Fruit fly (Drosophila melanogaster) whole organism, embryonic: ENCODE measurements around the gene alphaSnap.

Experiments
- Antp ChIP-seq: fragments of 200-800 bp; sonication (Bioruptor generic); optimal IDR thresholded peaks from 3 replicates; lab custom pipeline; 2016; ENCODE audit warnings: missing biosample characterization, missing genetic modification characterization
- Atf-2 ChIP-seq: fragments of 200-800 bp; sonication (Bioruptor generic); optimal IDR thresholded peaks from 2 replicates; lab custom pipeline; 2016; ENCODE audit warnings: missing biosample characterization, missing genetic modification characterization
- Awh ChIP-seq: fragments of 200-800 bp; sonication (Bioruptor generic); IDR thresholded peaks from 2 replicates; pipeline ENCODE4, ENCODE4 v1.3.6; 2022; ENCODE audit warnings: missing biosample characterization, missing genetic modification characterization
- BtbVII ChIP-seq: fragments of 200-800 bp; sonication (Bioruptor generic); optimal IDR thresholded peaks from 3 replicates; lab custom pipeline; 2017; ENCODE audit warnings: missing biosample characterization, mild to moderate bottlenecking, missing genetic modification characterization
- C15 ChIP-seq: fragments of 200-800 bp; sonication (Bioruptor generic); IDR thresholded peaks from 3 replicates; pipeline ENCODE4 v1.3.6; 2022; ENCODE audit warnings: missing biosample characterization, missing genetic modification characterization
- CG10431 ChIP-seq: fragments of 200-800 bp; sonication (Bioruptor generic); optimal IDR thresholded peaks from 3 replicates; lab custom pipeline; 2018; ENCODE audit warnings: missing biosample characterization, mild to moderate bottlenecking, missing genetic modification characterization
- CG12071 ChIP-seq: fragments of 200-800 bp; sonication (Bioruptor generic); optimal IDR thresholded peaks from 3 replicates; lab custom pipeline; 2018; ENCODE audit warnings: missing biosample characterization, mild to moderate bottlenecking, missing genetic modification characterization
- CG14667 ChIP-seq: fragments of 200-800 bp; sonication (Bioruptor generic); IDR thresholded peaks from 2 replicates; pipeline ENCODE4 v1.3.6; 2022; ENCODE audit warnings: missing biosample characterization, missing genetic modification characterization
- CG14860 ChIP-seq: fragments of 200-800 bp; sonication (Bioruptor generic); IDR thresholded peaks from 3 replicates; pipeline ENCODE4 v1.3.6; 2022; ENCODE audit warnings: missing biosample characterization, missing genetic modification characterization; ENCODE audit not compliant: partially characterized antibody
- CG1529 ChIP-seq: fragments of 200-800 bp; sonication (Bioruptor generic); optimal IDR thresholded peaks from 3 replicates; lab custom pipeline; 2018; ENCODE audit warnings: missing biosample characterization, missing genetic modification characterization
- CG18764 ChIP-seq: fragments of 200-800 bp; sonication (Bioruptor generic); optimal IDR thresholded peaks from 3 replicates; lab custom pipeline; 2016; ENCODE audit warnings: missing biosample characterization, missing genetic modification characterization
- CG3281 ChIP-seq: fragments of 200-800 bp; sonication (Bioruptor generic); optimal IDR thresholded peaks from 3 replicates; lab custom pipeline; 2017; ENCODE audit warnings: missing biosample characterization, mild to moderate bottlenecking, missing genetic modification characterization
- CG8089 ChIP-seq: fragments of 200-800 bp; sonication (Bioruptor generic); optimal IDR thresholded peaks from 3 replicates; lab custom pipeline; 2016; ENCODE audit warnings: missing biosample characterization, missing genetic modification characterization
- CG8765 ChIP-seq: fragments of 200-800 bp; sonication (Bioruptor generic); IDR thresholded peaks from 2 replicates; pipeline ENCODE4 v1.3.6; 2022; ENCODE audit warnings: missing biosample characterization, missing genetic modification characterization
- CG9817 ChIP-seq: fragments of 200-800 bp; sonication (Bioruptor generic); optimal IDR thresholded peaks from 2 replicates; lab custom pipeline; 2018; ENCODE audit warnings: missing biosample characterization, mild to moderate bottlenecking, missing genetic modification characterization, moderate library complexity
- CrebB ChIP-seq: fragments of 200-800 bp; sonication (Bioruptor generic); optimal IDR thresholded peaks from 3 replicates; lab custom pipeline; 2018; ENCODE audit warnings: missing biosample characterization, mild to moderate bottlenecking, missing genetic modification characterization
- Dad ChIP-seq: fragments of 200-800 bp; sonication (Bioruptor generic); optimal IDR thresholded peaks from 3 replicates; lab custom pipeline; 2016; ENCODE audit warnings: missing biosample characterization, missing genetic modification characterization
- Dbx ChIP-seq: fragments of 200-800 bp; sonication (Bioruptor generic); IDR thresholded peaks from 3 replicates; pipeline ENCODE4 v1.3.6; 2022; ENCODE audit warnings: missing biosample characterization, missing genetic modification characterization
- Deaf1 ChIP-seq: fragments of 200-800 bp; optimal IDR thresholded peaks from 3 replicates; lab custom pipeline; 2019; ENCODE audit warnings: missing biosample characterization, mild to moderate bottlenecking, missing genetic modification characterization, moderate library complexity
- Dp ChIP-seq: fragments of 200-800 bp; sonication (Bioruptor generic); optimal IDR thresholded peaks from 2 replicates; lab custom pipeline; 2018; ENCODE audit warnings: missing biosample characterization, mild to moderate bottlenecking, missing genetic modification characterization, moderate library complexity
- Fer2 ChIP-seq: fragments of 200-800 bp; sonication (Bioruptor generic); optimal IDR thresholded peaks from 2 replicates; lab custom pipeline; 2018; ENCODE audit warnings: missing biosample characterization, mild to moderate bottlenecking, missing genetic modification characterization, moderate library complexity
- H2.0 ChIP-seq: fragments of 200-800 bp; sonication (Bioruptor generic); IDR thresholded peaks from 2 replicates; pipeline ENCODE4 v1.3.6; 2022; ENCODE audit warnings: missing biosample characterization, missing genetic modification characterization
- HHEX ChIP-seq: fragments of 200-800 bp; sonication (Bioruptor generic); optimal IDR thresholded peaks from 3 replicates; lab custom pipeline; 2017; ENCODE audit warnings: missing biosample characterization, mild to moderate bottlenecking, missing genetic modification characterization, missing genetic modification reagents
- HmgD ChIP-seq: fragments of 200-800 bp; sonication (Bioruptor generic); optimal IDR thresholded peaks from 3 replicates; lab custom pipeline; 2016; ENCODE audit warnings: missing biosample characterization, missing genetic modification characterization
- MESR4 ChIP-seq: fragments of 200-800 bp; sonication (Bioruptor generic); optimal IDR thresholded peaks from 2 replicates; lab custom pipeline; 2018; ENCODE audit warnings: missing biosample characterization, mild to moderate bottlenecking, missing genetic modification characterization, moderate library complexity
- Oaz ChIP-seq: fragments of 200-800 bp; sonication (Bioruptor generic); IDR thresholded peaks from 2 replicates; pipeline ENCODE4 v1.3.6; 2022; ENCODE audit warnings: missing biosample characterization, missing genetic modification characterization
- TFAM ChIP-seq: fragments of 200-800 bp; sonication (Bioruptor generic); optimal IDR thresholded peaks from 2 replicates; lab custom pipeline; 2017; ENCODE audit warnings: missing biosample characterization, missing genetic modification characterization, inconsistent platforms
- Usf ChIP-seq: fragments of 200-800 bp; sonication (Bioruptor generic); optimal IDR thresholded peaks from 2 replicates; lab custom pipeline; 2017; ENCODE audit warnings: missing genotype, missing biosample characterization, missing genetic modification characterization
- al ChIP-seq: fragments of 200-800 bp; sonication (Bioruptor generic); IDR thresholded peaks from 2 replicates; pipeline ENCODE4 v1.3.6; 2022; ENCODE audit warnings: missing biosample characterization, missing genetic modification characterization
- ap ChIP-seq: fragments of 200-800 bp; sonication (Bioruptor generic); IDR thresholded peaks from 2 replicates; pipeline ENCODE4 v1.3.6; 2022; ENCODE audit warnings: missing biosample characterization, missing genetic modification characterization
- bab2 ChIP-seq: fragments of 200-800 bp; sonication (Bioruptor generic); optimal IDR thresholded peaks from 2 replicates; lab custom pipeline; 2016; ENCODE audit warnings: missing biosample characterization, missing genetic modification characterization
- da ChIP-seq: fragments of 200-800 bp; sonication (Bioruptor generic); optimal IDR thresholded peaks from 2 replicates; lab custom pipeline; 2016; ENCODE audit warnings: missing biosample characterization, missing genetic modification characterization
- emc ChIP-seq: fragments of 200-800 bp; sonication (Bioruptor generic); optimal IDR thresholded peaks from 2 replicates; lab custom pipeline; 2016; ENCODE audit warnings: missing biosample characterization, missing genetic modification characterization
- eve ChIP-seq, 2 experiments: fragments of >200 bp; optimal IDR thresholded peaks; 2 replicates each; lab custom pipeline; 2017; ENCODE audit warnings: missing biosample characterization in 2 of 2, missing genetic modification characterization in 2 of 2
- gcm2 ChIP-seq: fragments of 200-800 bp; sonication (Bioruptor generic); optimal IDR thresholded peaks from 2 replicates; lab custom pipeline; 2016; ENCODE audit warnings: missing biosample characterization, missing genetic modification characterization
- gsb ChIP-seq: fragments of 200-800 bp; sonication (Bioruptor generic); IDR thresholded peaks from 2 replicates; pipeline ENCODE4 v1.3.6; 2022; ENCODE audit warnings: missing biosample characterization, missing genetic modification characterization
- hth ChIP-seq: fragments of >200 bp; optimal IDR thresholded peaks from 2 replicates; lab custom pipeline; 2017; ENCODE audit warnings: inconsistent platforms
- inv ChIP-seq: fragments of 200-800 bp; sonication (Bioruptor generic); IDR thresholded peaks from 2 replicates; pipeline ENCODE4 v1.3.6; 2022; ENCODE audit warnings: missing biosample characterization, missing genetic modification characterization; ENCODE audit not compliant: partially characterized antibody
- jigr1 ChIP-seq: fragments of 200-800 bp; sonication (Bioruptor generic); IDR thresholded peaks from 3 replicates; pipeline ENCODE4 v1.3.6; 2022; ENCODE audit warnings: missing biosample characterization, missing genetic modification characterization
- kay ChIP-seq: fragments of 200-800 bp; sonication (Bioruptor generic); optimal IDR thresholded peaks from 2 replicates; lab custom pipeline; 2016; ENCODE audit warnings: missing biosample characterization, missing genetic modification characterization
- knrl ChIP-seq: fragments of 200-800 bp; sonication (Bioruptor generic); IDR thresholded peaks from 3 replicates; pipeline ENCODE4 v1.3.6; 2022; ENCODE audit warnings: missing biosample characterization, missing genetic modification characterization; ENCODE audit not compliant: partially characterized antibody
- otp ChIP-seq: fragments of 200-800 bp; sonication (Bioruptor generic); IDR thresholded peaks from 3 replicates; pipeline ENCODE4, ENCODE4 v1.3.6; 2022; ENCODE audit warnings: missing biosample characterization, missing genetic modification characterization
- phol ChIP-seq: fragments of 200-800 bp; sonication (Bioruptor generic); optimal IDR thresholded peaks from 3 replicates; lab custom pipeline; 2018; ENCODE audit warnings: missing biosample characterization, mild to moderate bottlenecking, missing genetic modification characterization, moderate library complexity
- prd ChIP-seq, 3 experiments: fragments of >200 bp in 2 of 3; fragments of 200-800 bp in 1 of 3; sonication (Bioruptor generic) in 1 of 3; optimal IDR thresholded peaks in 2 of 3; IDR thresholded peaks in 1 of 3; 2 replicates in 2 of 3; 3 replicates in 1 of 3; pipeline versions ENCODE4 v1.3.6 to Lab custom; 2017 to 2022; ENCODE audit warnings: missing biosample characterization in 1 of 3, missing genetic modification characterization in 1 of 3
- slbo ChIP-seq: fragments of 200-800 bp; sonication (Bioruptor generic); IDR thresholded peaks from 2 replicates; pipeline ENCODE4 v1.3.6; 2022; ENCODE audit warnings: missing biosample characterization, missing genetic modification characterization
- sr ChIP-seq: fragments of 200-800 bp; sonication (Bioruptor generic); IDR thresholded peaks from 3 replicates; pipeline ENCODE4 v1.3.6; 2022; ENCODE audit warnings: missing biosample characterization, missing genetic modification characterization
- stc ChIP-seq: fragments of 200-800 bp; sonication (Bioruptor generic); IDR thresholded peaks from 2 replicates; pipeline ENCODE4 v1.3.6; 2022; ENCODE audit warnings: missing biosample characterization, missing genetic modification characterization
- ttk ChIP-seq: fragments of 200-800 bp; sonication (Bioruptor generic); IDR thresholded peaks from 2 replicates; pipeline ENCODE4 v2.1.2; 2022; ENCODE audit warnings: missing biosample characterization, missing genetic modification characterization
- unpg ChIP-seq: fragments of 200-800 bp; sonication (Bioruptor generic); optimal IDR thresholded peaks from 3 replicates; lab custom pipeline; 2018; ENCODE audit warnings: missing biosample characterization, mild to moderate bottlenecking, missing genetic modification characterization, moderate library complexity
- zfh2 ChIP-seq: fragments of 200-800 bp; sonication (Bioruptor generic); optimal IDR thresholded peaks from 2 replicates; lab custom pipeline; 2016; ENCODE audit warnings: missing biosample characterization, missing genetic modification characterization

alphaSnap gene

dm6 chr3L:20309758-20310733 is 3.4 kb upstream of the alphaSnap start (continued):
- TF ChIP-seq stc (GFP tag; lab: Robert Waterston, UW) (no peak), emc (peak; percentile 39), H2.0 (GFP tag; lab: Robert Waterston, UW) (no peak), CG1529 (GFP tag; lab: Kevin White, UChicago) (no peak), kay (GFP tag; lab: Kevin White, UChicago) (peak; percentile 10), unpg (GFP tag; lab: Kevin White, UChicago) (no peak), gcm2 (GFP tag; lab: Kevin White, UChicago) (peak; percentile 8), CG8089 (GFP tag; lab: Kevin White, UChicago) (peak; percentile 40), CG3281 (GFP tag; lab: Kevin White, UChicago) (no peak), Dad (GFP tag; lab: Kevin White, UChicago) (peak; percentile 70), da (GFP tag; lab: Kevin White, UChicago) (peak; percentile 28), Oaz (GFP tag; lab: Robert Waterston, UW) (no peak), TFAM (GFP tag; lab: Kevin White, UChicago) (no peak), Antp (GFP tag; lab: Kevin White, UChicago) (peak; percentile 71), zfh2 (GFP tag; lab: Kevin White, UChicago) (peak; percentile 54), jigr1 (GFP tag; lab: Robert Waterston, UW) (no peak), CG9817 (no peak), Usf (GFP tag; lab: Kevin White, UChicago) (no peak), hth (no peak), BtbVII (GFP tag; lab: Kevin White, UChicago) (no peak), eve (GFP tag; optimal IDR thresholded peaks at IDR 0.05; lab: Kevin White, UChicago) (no peak), CG10431 (GFP tag; lab: Kevin White, UChicago) (no peak), prd (optimal IDR thresholded peaks at IDR 0.05; lab: Kevin White, UChicago) (no peak), prd (GFP tag; IDR thresholded peaks at IDR 0.05; lab: Robert Waterston, UW) (peak; percentile 16; the same call in 1 of the 3 replicates), CrebB (tag; lab: Kevin White, UChicago) (no peak), Fer2 (tag; lab: Kevin White, UChicago) (no peak), CG8765 (no peak; the same call in 1 of the 2 replicates), bab2 (GFP tag; lab: Kevin White, UChicago) (peak; percentile 26), CG18764 (GFP tag; lab: Kevin White, UChicago) (peak; percentile 20), Atf-2 (GFP tag; lab: Kevin White, UChicago) (peak; percentile 26), Deaf1 (tag; lab: Kevin White, UChicago) (no peak), ttk (GFP tag; lab: Robert Waterston, UW) (no peak), ap (GFP tag; lab: Robert Waterston, UW) (no peak), CG12071 (GFP tag; lab: Kevin White, UChicago) (no peak), slbo (GFP tag; lab: Robert Waterston, UW) (peak; percentile 58), HHEX (GFP tag; lab: Kevin White, UChicago) (no peak), inv (peak; percentile 77), sr (GFP tag; lab: Robert Waterston, UW) (no peak), Dbx (peak; percentile 64), Awh (GFP tag; lab: Robert Waterston, UW) (no peak), phol (peak; percentile 63), MESR4 (GFP tag; lab: Kevin White, UChicago) (peak; percentile 31), al (GFP tag; lab: Robert Waterston, UW) (no peak), Dp (GFP tag; lab: Kevin White, UChicago) (peak; percentile 91), otp (GFP tag; lab: Robert Waterston, UW) (no peak), knrl (GFP tag; lab: Robert Waterston, UW) (peak; percentile 87), C15 (GFP tag; lab: Robert Waterston, UW) (no peak), CG14860 (GFP tag; lab: Robert Waterston, UW) (peak; percentile 69), HmgD (GFP tag; lab: Kevin White, UChicago) (peak; percentile 91), CG14667 (GFP tag; lab: Robert Waterston, UW) (no peak), gsb (GFP tag; lab: Robert Waterston, UW) (no peak)
